Fruit fly (Drosophila melanogaster) whole organism, embryonic: ENCODE data around the gene Rtnl1.

ENCODE experiments used
- Atf3 ChIP-seq: fragments of 200-800 bp; sonication (Bioruptor generic); optimal IDR thresholded peaks from 3 replicates; lab custom pipeline; 2016; ENCODE audit warnings: missing biosample characterization, missing genetic modification characterization
- B-H1 ChIP-seq: fragments of 200-800 bp; sonication (Bioruptor generic); IDR thresholded peaks from 3 replicates; pipeline ENCODE4 v1.3.6; 2022; ENCODE audit warnings: missing biosample characterization, missing genetic modification characterization
- CG11696 ChIP-seq: fragments of 200-800 bp; sonication (Bioruptor generic); IDR thresholded peaks from 2 replicates; pipeline ENCODE4 v1.3.6; 2022; ENCODE audit warnings: missing biosample characterization, missing genetic modification characterization
- CG12071 ChIP-seq: fragments of 200-800 bp; sonication (Bioruptor generic); optimal IDR thresholded peaks from 3 replicates; lab custom pipeline; 2018; ENCODE audit warnings: missing biosample characterization, mild to moderate bottlenecking, missing genetic modification characterization
- CG12219 ChIP-seq: fragments of 200-800 bp; sonication (Bioruptor generic); optimal IDR thresholded peaks from 3 replicates; lab custom pipeline; 2018; ENCODE audit warnings: missing biosample characterization, mild to moderate bottlenecking, missing genetic modification characterization
- CG13287 ChIP-seq: fragments of 200-800 bp; sonication (Bioruptor generic); IDR thresholded peaks from 2 replicates; pipeline ENCODE4 v1.3.6; 2022; ENCODE audit warnings: missing biosample characterization, missing genetic modification characterization; ENCODE audit not compliant: partially characterized antibody
- CG14441 ChIP-seq: fragments of 200-800 bp; sonication (Bioruptor generic); IDR thresholded peaks from 2 replicates; pipeline ENCODE4 v1.3.6; 2022; ENCODE audit warnings: missing biosample characterization, missing genetic modification characterization
- CG15479 ChIP-seq: fragments of 200-800 bp; sonication (Bioruptor generic); optimal IDR thresholded peaks from 3 replicates; lab custom pipeline; 2019; ENCODE audit warnings: missing biosample characterization, mild to moderate bottlenecking, missing genetic modification characterization, moderate library complexity
- CG1603 ChIP-seq: fragments of 200-800 bp; sonication (Bioruptor generic); optimal IDR thresholded peaks from 2 replicates; lab custom pipeline; 2019; ENCODE audit warnings: missing biosample characterization, mild to moderate bottlenecking, missing genetic modification characterization, moderate library complexity
- CG1647 ChIP-seq: fragments of 200-800 bp; sonication (Bioruptor generic); optimal IDR thresholded peaks from 3 replicates; lab custom pipeline; 2016; ENCODE audit warnings: missing biosample characterization, missing genetic modification characterization
- CG16813 ChIP-seq: fragments of 200-800 bp; sonication (Bioruptor generic); IDR thresholded peaks from 3 replicates; pipeline ENCODE4 v1.3.6; 2022; ENCODE audit warnings: missing biosample characterization, missing genetic modification characterization; ENCODE audit not compliant: partially characterized antibody
- CG17328 ChIP-seq: fragments of 200-800 bp; sonication (Bioruptor generic); IDR thresholded peaks from 2 replicates; pipeline ENCODE4 v1.3.6; 2022; ENCODE audit warnings: missing biosample characterization, missing genetic modification characterization
- CG17802 ChIP-seq: fragments of 200-800 bp; sonication (Bioruptor generic); optimal IDR thresholded peaks from 2 replicates; lab custom pipeline; 2018; ENCODE audit warnings: missing biosample characterization, mild to moderate bottlenecking, missing genetic modification characterization, moderate library complexity
- CG30020 ChIP-seq: fragments of 200-800 bp; optimal IDR thresholded peaks from 2 replicates; lab custom pipeline; 2019; ENCODE audit warnings: missing biosample characterization, mild to moderate bottlenecking, missing genetic modification characterization, moderate library complexity
- CG31388 ChIP-seq: fragments of 200-800 bp; sonication (Bioruptor generic); optimal IDR thresholded peaks from 2 replicates; lab custom pipeline; 2016; ENCODE audit warnings: missing biosample characterization, missing genetic modification characterization
- CG34422 ChIP-seq: fragments of 200-800 bp; sonication (Bioruptor generic); IDR thresholded peaks from 3 replicates; pipeline ENCODE4 v1.3.6; 2022; ENCODE audit warnings: missing biosample characterization, missing genetic modification characterization
- CG3838 ChIP-seq: fragments of 200-800 bp; sonication (Bioruptor generic); optimal IDR thresholded peaks from 3 replicates; lab custom pipeline; 2016; ENCODE audit warnings: missing biosample characterization, missing genetic modification characterization
- CG5953 ChIP-seq: fragments of 200-800 bp; sonication (Bioruptor generic); IDR thresholded peaks from 2 replicates; pipeline ENCODE4 v1.3.6; 2022; ENCODE audit warnings: missing biosample characterization, missing genetic modification characterization
- CG6683 ChIP-seq: fragments of 200-800 bp; sonication (Bioruptor generic); optimal IDR thresholded peaks from 2 replicates; lab custom pipeline; 2017; ENCODE audit warnings: missing biosample characterization, mild to moderate bottlenecking, missing genetic modification characterization, missing genetic modification reagents
- CG6689 ChIP-seq: fragments of 200-800 bp; sonication (Bioruptor generic); IDR thresholded peaks from 2 replicates; pipeline ENCODE4 v1.3.6; 2022; ENCODE audit warnings: missing biosample characterization, missing genetic modification characterization
- CG8944 ChIP-seq: fragments of 200-800 bp; sonication (Bioruptor generic); optimal IDR thresholded peaks from 3 replicates; lab custom pipeline; 2016; ENCODE audit warnings: missing biosample characterization, missing genetic modification characterization
- CG9609 ChIP-seq: fragments of 200-800 bp; sonication (Bioruptor generic); optimal IDR thresholded peaks from 3 replicates; lab custom pipeline; 2016; ENCODE audit warnings: missing biosample characterization, missing genetic modification characterization
- Dbx ChIP-seq: fragments of 200-800 bp; sonication (Bioruptor generic); IDR thresholded peaks from 3 replicates; pipeline ENCODE4 v1.3.6; 2022; ENCODE audit warnings: missing biosample characterization, missing genetic modification characterization
- Eip74EF ChIP-seq, 2 experiments: fragments of 200-800 bp in 1 of 2; fragments of >200 bp in 1 of 2; sonication (Bioruptor generic) in 1 of 2; optimal IDR thresholded peaks; 2 replicates each; lab custom pipeline; 2017 to 2019; ENCODE audit warnings: missing biosample characterization in 2 of 2, missing genetic modification characterization in 2 of 2, mild to moderate bottlenecking in 1 of 2, moderate library complexity in 1 of 2
- HLH3B ChIP-seq: fragments of 200-800 bp; sonication (Bioruptor generic); IDR thresholded peaks from 2 replicates; pipeline ENCODE4 v1.3.6; 2022; ENCODE audit warnings: missing biosample characterization, missing genetic modification characterization
- Hr39 ChIP-seq: fragments of >200 bp; optimal IDR thresholded peaks from 2 replicates; lab custom pipeline; 2017
- Hsf ChIP-seq: fragments of 200-800 bp; sonication (Bioruptor generic); optimal IDR thresholded peaks from 3 replicates; lab custom pipeline; 2016; ENCODE audit warnings: missing biosample characterization, missing genetic modification characterization
- Lim3 ChIP-seq: fragments of 200-800 bp; sonication (Bioruptor generic); IDR thresholded peaks from 2 replicates; pipeline ENCODE4 v1.3.6; 2022; ENCODE audit warnings: missing biosample characterization, missing genetic modification characterization
- NC2α ChIP-seq: fragments of 200-800 bp; sonication (Bioruptor generic); optimal IDR thresholded peaks from 2 replicates; lab custom pipeline; 2016; ENCODE audit warnings: missing biosample characterization, missing genetic modification characterization
- NK7.1 ChIP-seq: fragments of 200-800 bp; sonication (Bioruptor generic); optimal IDR thresholded peaks from 3 replicates; lab custom pipeline; 2016; ENCODE audit warnings: missing biosample characterization, missing genetic modification characterization
- Scr ChIP-seq: fragments of 200-800 bp; sonication (Bioruptor generic); IDR thresholded peaks from 2 replicates; pipeline ENCODE4 v1.3.6; 2022; ENCODE audit warnings: missing biosample characterization, missing genetic modification characterization; ENCODE audit not compliant: partially characterized antibody
- YL-1 ChIP-seq: fragments of 200-800 bp; sonication (Bioruptor generic); optimal IDR thresholded peaks from 3 replicates; lab custom pipeline; 2017; ENCODE audit warnings: missing biosample characterization, mild to moderate bottlenecking, missing genetic modification characterization
- crol ChIP-seq: fragments of 200-800 bp; sonication (Bioruptor generic); IDR thresholded peaks from 2 replicates; pipeline ENCODE4 v1.3.6; 2022; ENCODE audit warnings: missing biosample characterization, missing genetic modification characterization
- cwo ChIP-seq: fragments of 200-800 bp; sonication (Bioruptor generic); optimal IDR thresholded peaks from 3 replicates; lab custom pipeline; 2017; ENCODE audit warnings: missing biosample characterization, missing genetic modification characterization, mild to moderate bottlenecking, moderate library complexity, missing genetic modification reagents
- danr ChIP-seq: fragments of 200-800 bp; sonication (Bioruptor generic); IDR thresholded peaks from 2 replicates; pipeline ENCODE4 v1.3.6; 2022; ENCODE audit warnings: missing biosample characterization, missing genetic modification characterization
- dm ChIP-seq: fragments of 200-800 bp; sonication (Bioruptor generic); optimal IDR thresholded peaks from 3 replicates; lab custom pipeline; 2016; ENCODE audit warnings: missing biosample characterization, missing genetic modification characterization
- esg ChIP-seq: fragments of 200-800 bp; sonication (Bioruptor generic); conservative IDR thresholded peaks from 2 replicates; pipeline ENCODE4 v1.3.6; 2022; ENCODE audit warnings: missing biosample characterization, missing genetic modification characterization
- eve ChIP-seq, 2 experiments: fragments of >200 bp; optimal IDR thresholded peaks; 2 replicates each; lab custom pipeline; 2017; ENCODE audit warnings: missing biosample characterization in 2 of 2, missing genetic modification characterization in 2 of 2
- eyg ChIP-seq: fragments of 200-800 bp; sonication (Bioruptor generic); optimal IDR thresholded peaks from 3 replicates; lab custom pipeline; 2016; ENCODE audit warnings: missing biosample characterization, missing genetic modification characterization
- fu2 ChIP-seq: fragments of 200-800 bp; sonication (Bioruptor generic); optimal IDR thresholded peaks from 2 replicates; lab custom pipeline; 2016; ENCODE audit warnings: missing biosample characterization, missing genetic modification characterization
- grau ChIP-seq: fragments of 200-800 bp; optimal IDR thresholded peaks from 3 replicates; lab custom pipeline; 2019; ENCODE audit warnings: missing biosample characterization, mild to moderate bottlenecking, missing genetic modification characterization, moderate library complexity
- ham ChIP-seq: fragments of 200-800 bp; sonication (Bioruptor generic); IDR thresholded peaks from 2 replicates; pipeline ENCODE4 v1.3.6; 2022; ENCODE audit warnings: missing biosample characterization, missing genetic modification characterization
- ind ChIP-seq: fragments of 200-800 bp; sonication (Bioruptor generic); optimal IDR thresholded peaks from 3 replicates; lab custom pipeline; 2016; ENCODE audit warnings: missing biosample characterization, missing genetic modification characterization
- insv ChIP-seq, 2 experiments: fragments of 200-800 bp; sonication (Bioruptor generic); optimal IDR thresholded peaks; 3 replicates each; lab custom pipeline; 2016 to 2018; ENCODE audit warnings: missing biosample characterization in 2 of 2, missing genetic modification characterization in 2 of 2
- jumu ChIP-seq: fragments of 200-800 bp; sonication (Bioruptor generic); optimal IDR thresholded peaks from 3 replicates; lab custom pipeline; 2016; ENCODE audit warnings: missing biosample characterization, missing genetic modification characterization
- lbe ChIP-seq: fragments of 200-800 bp; sonication (Bioruptor generic); optimal IDR thresholded peaks from 2 replicates; lab custom pipeline; 2016; ENCODE audit warnings: missing biosample characterization, mild to moderate bottlenecking, missing genetic modification characterization
- lilli ChIP-seq: fragments of 200-800 bp; sonication (Bioruptor generic); optimal IDR thresholded peaks from 3 replicates; lab custom pipeline; 2016; ENCODE audit warnings: missing biosample characterization, missing genetic modification characterization
- lmd ChIP-seq: fragments of 200-800 bp; sonication (Bioruptor generic); IDR thresholded peaks from 2 replicates; pipeline ENCODE4 v1.3.6; 2022; ENCODE audit warnings: missing biosample characterization, missing genetic modification characterization
- pan ChIP-seq, 4 experiments: fragments of >200 bp in 3 of 4; fragments of 200-800 bp in 1 of 4; sonication (Bioruptor generic) in 1 of 4; optimal IDR thresholded peaks in 3 of 4; IDR thresholded peaks in 1 of 4; 2 replicates each; pipeline versions ENCODE4 v1.3.6 to Lab custom; 2017 to 2022; ENCODE audit warnings: missing biosample characterization in 2 of 4, missing genetic modification characterization in 2 of 4, mixed read lengths in 1 of 4
- run ChIP-seq: fragments of 200-800 bp; sonication (Bioruptor generic); optimal IDR thresholded peaks from 3 replicates; lab custom pipeline; 2018; ENCODE audit warnings: missing biosample characterization, mild to moderate bottlenecking, missing genetic modification characterization
- scrt ChIP-seq: fragments of 200-800 bp; sonication (Bioruptor generic); optimal IDR thresholded peaks from 2 replicates; lab custom pipeline; 2018; ENCODE audit warnings: missing biosample characterization, mild to moderate bottlenecking, missing genetic modification characterization, moderate library complexity

Rtnl1 gene

DNA sequence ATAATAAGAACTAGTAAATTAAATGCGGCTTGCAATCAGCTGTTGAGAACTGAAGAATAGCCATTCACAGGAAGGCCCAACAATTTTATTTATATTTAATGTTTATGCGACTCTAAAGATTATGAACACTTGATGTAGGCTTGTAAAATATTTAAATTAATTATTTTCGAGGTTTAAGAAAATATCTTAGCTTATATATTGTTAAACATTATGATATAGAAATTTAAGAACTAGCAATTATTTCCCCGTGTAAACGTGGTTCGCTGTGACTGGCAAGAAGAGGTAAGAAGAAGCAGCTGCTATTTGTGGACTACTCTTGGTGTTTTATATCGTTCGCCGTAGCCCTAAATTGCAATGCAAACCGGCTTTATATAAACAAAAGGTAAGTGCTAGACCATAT, 64.2 kb downstream of the Rtnl1 start, which contains the start of the genes mRpL24 and betaggt-I (continued):
- TF ChIP-seq scrt (GFP tag; lab: Kevin White, UChicago) (peak; percentile 91), ind (GFP tag; lab: Kevin White, UChicago) (peak; percentile 94), grau (tag; lab: Kevin White, UChicago) (peak; percentile 97), CG8944 (peak; percentile 75), CG6689 (GFP tag; lab: Robert Waterston, UW) (peak; percentile 98), CG14441 (peak; percentile 97), esg (peak; percentile 95), Hsf (peak; percentile 93), lilli (GFP tag; lab: Kevin White, UChicago) (peak; percentile 96), CG16813 (GFP tag; lab: Robert Waterston, UW) (no peak), dm (peak; percentile 67), CG17802 (tag; lab: Kevin White, UChicago) (peak; percentile 84), YL-1 (peak; percentile 95), run (tag; lab: Kevin White, UChicago) (peak; percentile 88), CG6683 (peak; percentile 90), CG5953 (GFP tag; lab: Robert Waterston, UW) (peak; percentile 97), crol (GFP tag; lab: Robert Waterston, UW) (peak; percentile 62), CG13287 (GFP tag; lab: Robert Waterston, UW) (peak; percentile 66; the same call in 1 of the 2 replicates), Lim3 (GFP tag; lab: Robert Waterston, UW) (peak; percentile 75; the same call in 1 of the 2 replicates), cwo (GFP tag; lab: Kevin White, UChicago) (peak; percentile 89), CG12219 (peak; percentile 88), CG30020 (peak; percentile 85), eyg (no peak), ham (GFP tag; lab: Robert Waterston, UW) (peak; percentile 88), Hr39 (lab: Kevin White, UChicago) (no peak), B-H1 (GFP tag; lab: Robert Waterston, UW) (peak; percentile 96), CG3838 (peak; percentile 87), Eip74EF (GFP tag; optimal IDR thresholded peaks at IDR 0.05; lab: Kevin White, UChicago) (peak in 1 of 2 experiments; percentile 92), jumu (GFP tag; lab: Kevin White, UChicago) (peak; percentile 64), Atf3 (GFP tag; lab: Kevin White, UChicago) (peak; percentile 69), CG9609 (peak; percentile 62), CG15479 (no peak), NK7.1 (peak; percentile 35), insv (GFP tag; optimal IDR thresholded peaks at IDR 0.05; lab: Kevin White, UChicago) (peak in 1 of 2 experiments; percentile 73), lmd (GFP tag; lab: Robert Waterston, UW) (peak; percentile 95), Scr (GFP tag; lab: Robert Waterston, UW) (no peak; the same call in 1 of the 2 replicates), fu2 (GFP tag; lab: Kevin White, UChicago) (peak; percentile 58), eve (GFP tag; optimal IDR thresholded peaks at IDR 0.05; lab: Kevin White, UChicago) (no peak), HLH3B (GFP tag; lab: Robert Waterston, UW) (peak; percentile 96), CG17328 (GFP tag; lab: Robert Waterston, UW) (peak; percentile 98), CG34422 (GFP tag; lab: Robert Waterston, UW) (peak; percentile 98), danr (GFP tag; lab: Robert Waterston, UW) (peak; percentile 90), CG1603 (tag; lab: Kevin White, UChicago) (peak; percentile 84), Dbx (GFP tag; lab: Robert Waterston, UW) (peak; percentile 96), CG31388 (GFP tag; lab: Kevin White, UChicago) (peak; percentile 91), lbe (GFP tag; lab: Kevin White, UChicago) (peak; percentile 95), CG12071 (GFP tag; lab: Kevin White, UChicago) (peak; percentile 78), NC2α (GFP tag; lab: Kevin White, UChicago) (peak; percentile 50), CG1647 (peak; percentile 72), CG11696 (GFP tag; lab: Robert Waterston, UW) (peak; percentile 91), pan (optimal IDR thresholded peaks at IDR 0.05; lab: Kevin White, UChicago) (no peak), pan (GFP tag; optimal IDR thresholded peaks at IDR 0.05 in 1 of 2, IDR thresholded peaks at IDR 0.05 in 1 of 2) (peak in 1 of 2 experiments; percentile 99)
